Fruit fly (Drosophila melanogaster) whole organism, adult: ENCODE results near the gene CG7565.
"Not testable (repeated sequence)": the region's sequence is repeated elsewhere in the genome, so short reads cannot be mapped to it uniquely, and the experiment has no call there.

Source experiments
- CG11617 ChIP-seq: fragments of 200-800 bp; sonication (Bioruptor generic); optimal IDR thresholded peaks from 2 replicates; lab custom pipeline; 2017; ENCODE audit warnings: mild to moderate bottlenecking, missing biosample characterization, missing genetic modification reagents, missing genetic modification characterization
- Hr96 ChIP-seq: fragments of 200-800 bp; sonication (Bioruptor generic); optimal IDR thresholded peaks from 2 replicates; lab custom pipeline; 2016; ENCODE audit warnings: missing biosample characterization, missing genetic modification characterization
- kay ChIP-seq: fragments of 200-800 bp; sonication (Bioruptor generic); peaks from one replicate; lab custom pipeline; 2016; ENCODE audit warnings: missing biosample characterization, missing genetic modification characterization, borderline replicate concordance
- ovo ChIP-seq: fragments of 200-800 bp; sonication (Bioruptor generic); optimal IDR thresholded peaks from 2 replicates; lab custom pipeline; 2016; ENCODE audit warnings: missing biosample characterization, missing genetic modification characterization

DNA sequence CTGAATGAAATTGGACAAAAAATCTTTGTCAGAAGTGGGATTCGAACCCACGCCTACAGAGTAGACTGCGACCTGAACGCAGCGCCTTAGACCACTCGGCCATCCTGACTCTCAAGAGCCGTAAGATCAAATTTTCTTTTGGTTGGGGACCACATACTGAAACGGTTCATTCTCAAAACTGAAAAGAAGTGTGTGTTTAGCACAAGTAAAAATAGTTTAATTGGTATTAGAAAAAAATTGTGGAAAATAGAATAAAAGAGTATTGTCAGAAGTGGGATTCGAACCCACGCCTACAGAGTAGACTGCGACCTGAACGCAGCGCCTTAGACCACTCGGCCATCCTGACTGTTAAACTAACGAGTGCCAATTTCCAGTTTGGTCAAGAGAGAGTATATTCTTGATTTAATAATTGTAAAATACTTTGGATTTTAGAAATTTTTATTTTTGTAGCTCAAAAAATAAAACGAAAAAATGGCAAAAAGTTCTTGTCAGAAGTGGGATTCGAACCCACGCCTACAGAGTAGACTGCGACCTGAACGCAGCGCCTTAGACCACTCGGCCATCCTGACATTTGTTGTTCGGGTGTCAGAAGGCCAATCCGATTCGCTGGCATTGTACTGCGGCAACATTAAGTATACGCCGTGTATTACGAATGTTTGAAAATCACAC, 31.3 kb downstream of the CG7565 start:
- not testable (repeated sequence) for TF ChIP-seq ovo, CG11617, kay, Hr96 (GFP tag; lab: Kevin White, UChicago)
